5 fruit fly cellular contexts compared by ENCODE assay signal in genomic region chrX:2141854-2142216, dm6.
TF ChIP-seq lines count a peak whose summit lies in the region.

No protein-coding gene starts in this region.

- TF ChIP-seq CTCF in whole organism, embryonic (GFP tag; optimal IDR thresholded peaks at IDR 0.05; lab: Kevin White, UChicago), result no peak

TF ChIP-seq in whole organism, adult, 20 proteins besides CTCF, POLR2A, EP300 and RAD21 (continues in another document):
- TF ChIP-seq CG11617 (GFP tag; optimal IDR thresholded peaks at IDR 0.05; lab: Kevin White, UChicago) (peak; percentile 63), kay (GFP tag; lab: Kevin White, UChicago; ENCODE audit: borderline replicate concordance) (peak; percentile 41), Mnt (GFP tag; optimal IDR thresholded peaks at IDR 0.05; lab: Kevin White, UChicago) (peak; percentile 90), CG14711 (tag; optimal IDR thresholded peaks at IDR 0.05; lab: Kevin White, UChicago) (peak; percentile 62), Hr96 (GFP tag; optimal IDR thresholded peaks at IDR 0.05; lab: Kevin White, UChicago) (peak; percentile 14), bab1 (GFP tag; optimal IDR thresholded peaks at IDR 0.05; lab: Kevin White, UChicago) (no peak), toe (GFP tag; optimal IDR thresholded peaks at IDR 0.05; lab: Kevin White, UChicago) (peak; percentile 10), CG7101 (tag; optimal IDR thresholded peaks at IDR 0.05; lab: Kevin White, UChicago) (peak; percentile 80), CG12768 (GFP tag; optimal IDR thresholded peaks at IDR 0.05; lab: Kevin White, UChicago) (peak; percentile 35), CG7045 (GFP tag; optimal IDR thresholded peaks at IDR 0.05; lab: Kevin White, UChicago) (peak; percentile 15), Clk (GFP tag; optimal IDR thresholded peaks at IDR 0.05; lab: Kevin White, UChicago) (no peak), tj (GFP tag; optimal IDR thresholded peaks at IDR 0.05; lab: Kevin White, UChicago) (peak; percentile 22), Crg-1 (GFP tag; optimal IDR thresholded peaks at IDR 0.05; lab: Kevin White, UChicago) (peak; percentile 49), cnc (optimal IDR thresholded peaks at IDR 0.05; lab: Kevin White, UChicago) (no peak), CG1620 (GFP tag; optimal IDR thresholded peaks at IDR 0.05; lab: Kevin White, UChicago) (peak; percentile 63), CG33017 (tag; optimal IDR thresholded peaks at IDR 0.05; lab: Kevin White, UChicago) (peak; percentile 31), pad (GFP tag; optimal IDR thresholded peaks at IDR 0.05; lab: Kevin White, UChicago) (no peak), ovo (GFP tag; optimal IDR thresholded peaks at IDR 0.05; lab: Kevin White, UChicago) (no peak)

TF ChIP-seq in whole organism, embryonic, 481 proteins besides CTCF, POLR2A, EP300 and RAD21 (continues in another document):
- TF ChIP-seq CG5245 (GFP tag; optimal IDR thresholded peaks at IDR 0.05; lab: Kevin White, UChicago) (no peak), Neu2 (GFP tag; optimal IDR thresholded peaks at IDR 0.05; lab: Kevin White, UChicago; ENCODE audit: borderline replicate concordance) (no peak), sob (GFP tag; IDR thresholded peaks at IDR 0.05; lab: Robert Waterston, UW) (peak; percentile 55; the same call in 1 of the 2 replicates), CG11456 (GFP tag; IDR thresholded peaks at IDR 0.05; lab: Robert Waterston, UW) (no peak), bowl (GFP tag; IDR thresholded peaks at IDR 0.05; lab: Robert Waterston, UW) (no peak), CG12391 (tag; optimal IDR thresholded peaks at IDR 0.05; lab: Kevin White, UChicago) (peak; percentile 48), nmo (GFP tag; optimal IDR thresholded peaks at IDR 0.05; lab: Kevin White, UChicago) (peak; percentile 25), ara (GFP tag; IDR thresholded peaks at IDR 0.05; lab: Robert Waterston, UW) (0 out of 2 replicates have a peak, but pooled peaks have one; percentile 39), Sin3A (optimal IDR thresholded peaks at IDR 0.05; lab: Kevin White, UChicago) (no peak), CG7372 (GFP tag; IDR thresholded peaks at IDR 0.05; lab: Robert Waterston, UW) (no peak), Camta (GFP tag; optimal IDR thresholded peaks at IDR 0.05; lab: Kevin White, UChicago) (peak; percentile 23), CoRest (tag; optimal IDR thresholded peaks at IDR 0.05; lab: Kevin White, UChicago) (peak; percentile 50), crol (GFP tag; IDR thresholded peaks at IDR 0.05; lab: Robert Waterston, UW) (no peak), CG16815 (GFP tag; optimal IDR thresholded peaks at IDR 0.05; lab: Kevin White, UChicago) (no peak), CG30403 (GFP tag; optimal IDR thresholded peaks at IDR 0.05; lab: Kevin White, UChicago) (peak; percentile 48), pita (GFP tag; optimal IDR thresholded peaks at IDR 0.05; lab: Kevin White, UChicago) (no peak), B-H1 (GFP tag; IDR thresholded peaks at IDR 0.05; lab: Robert Waterston, UW) (no peak; the same call in 2 of the 3 replicates), GATAe (GFP tag; conservative IDR thresholded peaks at IDR 0.05; lab: Robert Waterston, UW) (0 out of 2 replicates have a peak, but pooled peaks have one; percentile 12)

TF ChIP-seq in whole organism, prepupa, 60 proteins besides CTCF, POLR2A, EP300 and RAD21 (continues in another document):
- no peak for TF ChIP-seq CG8319 (GFP tag; optimal IDR thresholded peaks at IDR 0.05; lab: Kevin White, UChicago)
- peak in 1 of 2 experiments; percentile 64 for TF ChIP-seq ss (GFP tag; optimal IDR thresholded peaks at IDR 0.05; lab: Kevin White, UChicago)
- TF ChIP-seq CG7368 (GFP tag; optimal IDR thresholded peaks at IDR 0.05; lab: Kevin White, UChicago), result peak; percentile 14
- peak; percentile 16 for TF ChIP-seq Ets96B (tag; optimal IDR thresholded peaks at IDR 0.05; lab: Kevin White, UChicago)
- peak; percentile 52 for TF ChIP-seq Sox102F (GFP tag; optimal IDR thresholded peaks at IDR 0.05; lab: Kevin White, UChicago)
- peak; percentile 95 for TF ChIP-seq fkh (GFP tag; optimal IDR thresholded peaks at IDR 0.05; lab: Kevin White, UChicago)
- peak; percentile 59 for TF ChIP-seq eg (GFP tag; IDR thresholded peaks at IDR 0.05; lab: Robert Waterston, UW)
- TF ChIP-seq Sox15 (GFP tag; optimal IDR thresholded peaks at IDR 0.05; lab: Kevin White, UChicago), result no peak
- peak; percentile 35; the same call in 1 of the 3 replicates for TF ChIP-seq CG6163 (GFP tag; IDR thresholded peaks at IDR 0.05; lab: Robert Waterston, UW)
- peak; percentile 86 for TF ChIP-seq Eip78C (GFP tag; lab: Kevin White, UChicago)
- peak; percentile 42 for TF ChIP-seq CG3919 (GFP tag; optimal IDR thresholded peaks at IDR 0.05; lab: Kevin White, UChicago)
- TF ChIP-seq Sox14 (GFP tag; optimal IDR thresholded peaks at IDR 0.05; lab: Kevin White, UChicago), result no peak
- peak; percentile 55 for TF ChIP-seq CG15336 (GFP tag; IDR thresholded peaks at IDR 0.05; lab: Robert Waterston, UW)
- peak; percentile 31 for TF ChIP-seq topi (GFP tag; optimal IDR thresholded peaks at IDR 0.05; lab: Kevin White, UChicago)
- no peak for TF ChIP-seq Hr39 (GFP tag; optimal IDR thresholded peaks at IDR 0.05; lab: Kevin White, UChicago)
- peak; percentile 14 for TF ChIP-seq OdsH (GFP tag; optimal IDR thresholded peaks at IDR 0.05; lab: Kevin White, UChicago)
- TF ChIP-seq acj6 (GFP tag; optimal IDR thresholded peaks at IDR 0.05; lab: Kevin White, UChicago), result no peak
- TF ChIP-seq dac (GFP tag; optimal IDR thresholded peaks at IDR 0.05; lab: Kevin White, UChicago), result no peak
- TF ChIP-seq cyc (GFP tag; optimal IDR thresholded peaks at IDR 0.05; lab: Kevin White, UChicago), result peak; percentile 41
- TF ChIP-seq Smox (GFP tag; optimal IDR thresholded peaks at IDR 0.05; lab: Kevin White, UChicago), result no peak

TF ChIP-seq in whole organism, pupa, 21 proteins besides CTCF, POLR2A, EP300 and RAD21:
- peak; percentile 60; the same call in 2 of the 3 replicates for TF ChIP-seq CG4496 (GFP tag; IDR thresholded peaks at IDR 0.05; lab: Robert Waterston, UW)
- TF ChIP-seq EcR (GFP tag; optimal IDR thresholded peaks at IDR 0.05; lab: Kevin White, UChicago), result no peak
- TF ChIP-seq Snoo (tag; optimal IDR thresholded peaks at IDR 0.05; lab: Kevin White, UChicago), result peak; percentile 6
- TF ChIP-seq CG12605 (GFP tag; IDR thresholded peaks at IDR 0.05; lab: Robert Waterston, UW), result peak; percentile 46; the same call in 1 of the 2 replicates
- peak; percentile 34 for TF ChIP-seq CG14655 (GFP tag; optimal IDR thresholded peaks at IDR 0.05; lab: Kevin White, UChicago)
- no peak for TF ChIP-seq CG13204 (GFP tag; optimal IDR thresholded peaks at IDR 0.05; lab: Kevin White, UChicago)
- TF ChIP-seq Pif1A (GFP tag; optimal IDR thresholded peaks at IDR 0.05; lab: Kevin White, UChicago), result peak; percentile 54
- peak; percentile 16 for TF ChIP-seq CG8159 (tag; optimal IDR thresholded peaks at IDR 0.05; lab: Kevin White, UChicago)
- no peak for TF ChIP-seq D1 (tag; optimal IDR thresholded peaks at IDR 0.05; lab: Kevin White, UChicago)
- peak; percentile 2 for TF ChIP-seq CG17806 (tag; optimal IDR thresholded peaks at IDR 0.05; lab: Kevin White, UChicago)
- peak; percentile 37; the same call in 1 of the 2 replicates for TF ChIP-seq Ets98B (GFP tag; IDR thresholded peaks at IDR 0.05; lab: Robert Waterston, UW)
- TF ChIP-seq fd96Ca (GFP tag; IDR thresholded peaks at IDR 0.05; lab: Robert Waterston, UW), result no peak
- peak; percentile 5 for TF ChIP-seq CG15710 (tag; optimal IDR thresholded peaks at IDR 0.05; lab: Kevin White, UChicago)
- peak; percentile 11 for TF ChIP-seq CG8301 (tag; optimal IDR thresholded peaks at IDR 0.05; lab: Kevin White, UChicago)
- peak; percentile 20 for TF ChIP-seq gl (tag; optimal IDR thresholded peaks at IDR 0.05; lab: Kevin White, UChicago)
- TF ChIP-seq Pif1B (GFP tag; optimal IDR thresholded peaks at IDR 0.05; lab: Kevin White, UChicago), result peak; percentile 58
- no peak for TF ChIP-seq CG34367 (tag; optimal IDR thresholded peaks at IDR 0.05; lab: Kevin White, UChicago)
- TF ChIP-seq CG32121 (GFP tag; IDR thresholded peaks at IDR 0.05; lab: Robert Waterston, UW), result peak; percentile 51
- TF ChIP-seq CG9948 (tag; optimal IDR thresholded peaks at IDR 0.05; lab: Kevin White, UChicago), result no peak

TF ChIP-seq in whole organism, wandering third instar larva, 38 proteins besides CTCF, POLR2A, EP300 and RAD21 (continues in another document):
- TF ChIP-seq Hr78 (GFP tag; optimal IDR thresholded peaks at IDR 0.05; lab: Kevin White, UChicago) (no peak), Dif (GFP tag; optimal IDR thresholded peaks at IDR 0.05; lab: Kevin White, UChicago; ENCODE audit: partially characterized antibody) (no peak), foxo (GFP tag; optimal IDR thresholded peaks at IDR 0.05; lab: Kevin White, UChicago) (peak in 1 of 2 experiments; percentile 53), sv (GFP tag; optimal IDR thresholded peaks at IDR 0.05; lab: Kevin White, UChicago) (peak; percentile 44), CG9705 (GFP tag; optimal IDR thresholded peaks at IDR 0.05; lab: Kevin White, UChicago) (peak; percentile 3), Vsx2 (GFP tag; optimal IDR thresholded peaks at IDR 0.05; lab: Kevin White, UChicago; ENCODE audit: partially characterized antibody) (no peak), Myc (optimal IDR thresholded peaks at IDR 0.05; lab: Kevin White, UChicago) (no peak), Rel (GFP tag; optimal IDR thresholded peaks at IDR 0.05; lab: Kevin White, UChicago) (no peak), Rel (tag; optimal IDR thresholded peaks at IDR 0.05; lab: Kevin White, UChicago) (peak; percentile 35), jim (GFP tag; optimal IDR thresholded peaks at IDR 0.05; lab: Kevin White, UChicago) (peak; percentile 23), Jra (GFP tag; optimal IDR thresholded peaks at IDR 0.05; lab: Kevin White, UChicago) (peak; percentile 69), br (GFP tag; optimal IDR thresholded peaks at IDR 0.05; lab: Kevin White, UChicago) (peak; percentile 64), Sp1 (GFP tag; optimal IDR thresholded peaks at IDR 0.05; lab: Kevin White, UChicago) (peak; percentile 46), Dfd (GFP tag; optimal IDR thresholded peaks at IDR 0.05; lab: Kevin White, UChicago) (no peak), Hr83 (GFP tag; optimal IDR thresholded peaks at IDR 0.05; lab: Kevin White, UChicago; ENCODE audit: poor library complexity, severe bottlenecking) (peak; percentile 90), fru (GFP tag; optimal IDR thresholded peaks at IDR 0.05; lab: Kevin White, UChicago) (peak; percentile 44), dmrt93B (GFP tag; optimal IDR thresholded peaks at IDR 0.05; lab: Kevin White, UChicago) (peak; percentile 7), Hnf4 (GFP tag; optimal IDR thresholded peaks at IDR 0.05; lab: Kevin White, UChicago) (peak; percentile 61), sage (GFP tag; optimal IDR thresholded peaks at IDR 0.05; lab: Kevin White, UChicago) (peak; percentile 64), rgr (GFP tag; optimal IDR thresholded peaks at IDR 0.05; lab: Kevin White, UChicago) (peak; percentile 68), h (GFP tag; optimal IDR thresholded peaks at IDR 0.05; lab: Kevin White, UChicago) (peak; percentile 74), dsf (GFP tag; optimal IDR thresholded peaks at IDR 0.05; lab: Kevin White, UChicago; ENCODE audit: borderline replicate concordance) (peak; percentile 28), psq (GFP tag; optimal IDR thresholded peaks at IDR 0.05; lab: Kevin White, UChicago) (peak; percentile 31), CG32264 (GFP tag; optimal IDR thresholded peaks at IDR 0.05; lab: Kevin White, UChicago) (peak; percentile 33)
